Worm (Caenorhabditis elegans) whole organism, L2 larva: Measurements from ENCODE around the gene etr-1.

Experiments used
- C34F6.9 ChIP-seq: fragments of 150-350 bp; optimal IDR thresholded peaks from 2 replicates; lab custom pipeline; 2014; ENCODE audit warnings: missing biosample characterization, missing genetic modification characterization
- F13H6.1 ChIP-seq: sonication (generic microtip); optimal IDR thresholded peaks from 2 replicates; lab custom pipeline; 2016; ENCODE audit warnings: missing genetic modification characterization, missing compliant biosample characterization
- R02D3.7 ChIP-seq: fragments of 150-350 bp; optimal IDR thresholded peaks from 2 replicates; lab custom pipeline; 2014; ENCODE audit warnings: missing biosample characterization, missing genetic modification characterization
- Y55F3AM.14 ChIP-seq: fragments of 200-800 bp; sonication (Bioruptor generic); optimal IDR thresholded peaks from 2 replicates; lab custom pipeline; 2018; ENCODE audit warnings: mild to moderate bottlenecking, missing genetic modification characterization, missing compliant biosample characterization
- ZK546.5 ChIP-seq: sonication (generic microtip); optimal IDR thresholded peaks from 2 replicates; lab custom pipeline; 2017; ENCODE audit warnings: missing biosample characterization, missing genetic modification characterization
- alr-1 ChIP-seq: fragments of 150-350 bp; optimal IDR thresholded peaks from 2 replicates; lab custom pipeline; 2014; ENCODE audit warnings: missing biosample characterization, missing genetic modification characterization
- aly-2 ChIP-seq: fragments of 150-350 bp; optimal IDR thresholded peaks from 2 replicates; lab custom pipeline; 2014; ENCODE audit warnings: missing biosample characterization, missing genetic modification characterization
- ama-1 ChIP-seq: fragments of 150-350 bp; optimal IDR thresholded peaks from 2 replicates; lab custom pipeline; 2018; ENCODE audit warnings: inconsistent platforms
- ceh-16 ChIP-seq: fragments of 150-350 bp; optimal IDR thresholded peaks from 2 replicates; lab custom pipeline; 2014; ENCODE audit warnings: missing biosample characterization, missing genetic modification characterization
- ceh-82 ChIP-seq: fragments of 150-350 bp; optimal IDR thresholded peaks from 2 replicates; lab custom pipeline; 2014; ENCODE audit warnings: missing biosample characterization, missing genetic modification characterization
- crh-2 ChIP-seq: sonication (generic microtip); optimal IDR thresholded peaks from 2 replicates; lab custom pipeline; 2017; ENCODE audit warnings: missing biosample characterization, missing genetic modification characterization
- dmd-4 ChIP-seq: sonication (generic microtip); optimal IDR thresholded peaks from 2 replicates; lab custom pipeline; 2017; ENCODE audit warnings: missing biosample characterization, missing genetic modification characterization
- egl-27 ChIP-seq: sonication (generic microtip); optimal IDR thresholded peaks from 3 replicates; lab custom pipeline; 2017; ENCODE audit warnings: missing biosample characterization, missing genetic modification reagents, missing genetic modification characterization
- elt-1 ChIP-seq: fragments of 150-350 bp; optimal IDR thresholded peaks from 2 replicates; lab custom pipeline; 2014; ENCODE audit warnings: missing biosample characterization, missing genetic modification characterization
- elt-3 ChIP-seq: sonication (generic microtip); optimal IDR thresholded peaks from 2 replicates; lab custom pipeline; 2017; ENCODE audit warnings: missing biosample characterization, missing genetic modification characterization
- fos-1 ChIP-seq: fragments of 150-350 bp; optimal IDR thresholded peaks from 2 replicates; lab custom pipeline; 2014; ENCODE audit warnings: missing biosample characterization, missing genetic modification characterization
- gmeb-1 ChIP-seq: fragments of 150-350 bp; optimal IDR thresholded peaks from 2 replicates; lab custom pipeline; 2014; ENCODE audit warnings: missing biosample characterization, missing genetic modification characterization
- lin-11 ChIP-seq: fragments of 150-350 bp; sonication (generic microtip); optimal IDR thresholded peaks from 2 replicates; lab custom pipeline; 2014; ENCODE audit warnings: missing biosample characterization, missing genetic modification characterization, inconsistent platforms, mixed read lengths
- lin-13 ChIP-seq: fragments of 150-350 bp; optimal IDR thresholded peaks from 2 replicates; lab custom pipeline; 2014; ENCODE audit warnings: missing biosample characterization, missing genetic modification reagents, missing genetic modification characterization
- lin-39 ChIP-seq: fragments of 150-350 bp; optimal IDR thresholded peaks from 2 replicates; lab custom pipeline; 2014; ENCODE audit warnings: missing biosample characterization, missing genetic modification reagents, missing genetic modification characterization
- lsy-2 ChIP-seq, 2 experiments: fragments of 150-350 bp in 1 of 2; sonication (generic microtip) in 1 of 2; optimal IDR thresholded peaks; 2 replicates each; lab custom pipeline; 2014 to 2017; ENCODE audit warnings: missing biosample characterization in 2 of 2, missing genetic modification characterization in 2 of 2
- mab-5 ChIP-seq: fragments of 150-350 bp; optimal IDR thresholded peaks from 2 replicates; lab custom pipeline; 2014; ENCODE audit warnings: missing biosample characterization, missing genetic modification characterization
- mbf-1 ChIP-seq: sonication (generic microtip); optimal IDR thresholded peaks from 2 replicates; lab custom pipeline; 2017; ENCODE audit warnings: missing biosample characterization, missing genetic modification characterization
- mdl-1 ChIP-seq, 2 experiments: fragments of 150-350 bp in 1 of 2; sonication (generic microtip) in 1 of 2; optimal IDR thresholded peaks; 2 replicates each; lab custom pipeline; 2017; ENCODE audit warnings: missing biosample characterization in 2 of 2, missing genetic modification characterization in 2 of 2
- nhr-11 ChIP-seq: fragments of 150-350 bp; optimal IDR thresholded peaks from 2 replicates; lab custom pipeline; 2014; ENCODE audit warnings: missing biosample characterization, missing genetic modification characterization
- nhr-12 ChIP-seq: fragments of 150-350 bp; optimal IDR thresholded peaks from 2 replicates; lab custom pipeline; 2014; ENCODE audit warnings: missing biosample characterization, missing genetic modification characterization
- nhr-21 ChIP-seq: fragments of 150-350 bp; optimal IDR thresholded peaks from 2 replicates; lab custom pipeline; 2014; ENCODE audit warnings: missing biosample characterization, missing genetic modification characterization
- nhr-23 ChIP-seq: fragments of 150-350 bp; optimal IDR thresholded peaks from 2 replicates; lab custom pipeline; 2014; ENCODE audit warnings: missing biosample characterization, missing genetic modification reagents, missing genetic modification characterization
- nhr-237 ChIP-seq: fragments of 150-350 bp; optimal IDR thresholded peaks from 2 replicates; lab custom pipeline; 2014; ENCODE audit warnings: missing biosample characterization, missing genetic modification characterization
- nhr-25 ChIP-seq: fragments of 150-350 bp; sonication (generic microtip); optimal IDR thresholded peaks from 3 replicates; lab custom pipeline; 2014; ENCODE audit warnings: missing biosample characterization, missing genetic modification characterization
- nhr-6 ChIP-seq: fragments of 150-350 bp; optimal IDR thresholded peaks from 2 replicates; lab custom pipeline; 2014; ENCODE audit warnings: missing biosample characterization, missing genetic modification characterization
- nhr-77 ChIP-seq: fragments of 150-350 bp; optimal IDR thresholded peaks from 2 replicates; lab custom pipeline; 2014; ENCODE audit warnings: missing biosample characterization, missing genetic modification characterization
- peb-1 ChIP-seq: fragments of 150-350 bp; optimal IDR thresholded peaks from 2 replicates; lab custom pipeline; 2014; ENCODE audit warnings: missing biosample characterization, missing genetic modification characterization
- sem-4 ChIP-seq: fragments of 150-350 bp; optimal IDR thresholded peaks from 2 replicates; lab custom pipeline; 2014; ENCODE audit warnings: missing biosample characterization, missing genetic modification reagents, missing genetic modification characterization
- skn-1 ChIP-seq: sonication (generic microtip); optimal IDR thresholded peaks from 2 replicates; lab custom pipeline; 2017; ENCODE audit warnings: missing biosample characterization, missing genetic modification characterization
- sma-3 ChIP-seq: sonication (generic microtip); optimal IDR thresholded peaks from 2 replicates; lab custom pipeline; 2016; ENCODE audit warnings: missing genetic modification reagents, missing genetic modification characterization, missing compliant biosample characterization
- sma-9 ChIP-seq, 2 experiments: fragments of 150-350 bp in 1 of 2; sonication (generic microtip) in 1 of 2; optimal IDR thresholded peaks; 2 replicates each; lab custom pipeline; 2014 to 2016; ENCODE audit warnings: missing genetic modification characterization in 2 of 2, mild to moderate bottlenecking in 1 of 2, missing biosample characterization in 1 of 2, missing compliant biosample characterization in 1 of 2, missing genetic modification reagents in 1 of 2, moderate library complexity in 1 of 2
- snpc-4 ChIP-seq: fragments of 150-350 bp; optimal IDR thresholded peaks from 2 replicates; lab custom pipeline; 2014; ENCODE audit warnings: missing biosample characterization, missing genetic modification characterization
- unc-39 ChIP-seq: fragments of 150-350 bp; optimal IDR thresholded peaks from 2 replicates; lab custom pipeline; 2014; ENCODE audit warnings: missing biosample characterization, missing genetic modification characterization
- unc-55 ChIP-seq: fragments of 150-350 bp; sonication (generic microtip); optimal IDR thresholded peaks from 3 replicates; lab custom pipeline; 2014; ENCODE audit warnings: missing biosample characterization, missing genetic modification reagents, missing genetic modification characterization
- unc-62 ChIP-seq: fragments of 150-350 bp; optimal IDR thresholded peaks from 2 replicates; lab custom pipeline; 2014; ENCODE audit warnings: missing biosample characterization, missing genetic modification reagents, missing genetic modification characterization
- zag-1 ChIP-seq: fragments of 150-350 bp; optimal IDR thresholded peaks from 2 replicates; lab custom pipeline; 2014; ENCODE audit warnings: missing biosample characterization, missing genetic modification characterization
- ztf-1 ChIP-seq: fragments of 200-800 bp; sonication (Bioruptor generic); conservative IDR thresholded peaks from 2 replicates; pipeline ENCODE4 v1.3.6; 2022; ENCODE audit warnings: missing genetic modification characterization, missing compliant biosample characterization
- ztf-11 ChIP-seq: sonication (generic microtip); optimal IDR thresholded peaks from 2 replicates; lab custom pipeline; 2017; ENCODE audit warnings: missing biosample characterization, missing genetic modification characterization
- ztf-4 ChIP-seq: fragments of 150-350 bp; optimal IDR thresholded peaks from 2 replicates; lab custom pipeline; 2014; ENCODE audit warnings: missing biosample characterization, missing genetic modification characterization

The etr-1 gene

ce11 chrII:146933-147332 lies 15.2 kb upstream of the etr-1 start, which contains the start of gene T25D3.4:
TSS of gene T25D3.4 (plus strand) at chrII:147233.
- peak; percentile 14 for TF ChIP-seq unc-55 (GFP tag; lab: Kevin White, UChicago)
- no peak for TF ChIP-seq ztf-4 (tag; lab: Kevin White, UChicago)

ce11 chrII:151495-151894 lies 10.7 kb upstream of the etr-1 start:
- no peak for TF ChIP-seq Y55F3AM.14
- TF ChIP-seq lin-13 = no peak
- TF ChIP-seq dmd-4 (tag; lab: Kevin White, UChicago) = no peak
- no peak for TF ChIP-seq lin-39 (tag; lab: Kevin White, UChicago)

- no peak for TF ChIP-seq ceh-16 (tag; lab: Kevin White, UChicago)
- TF ChIP-seq elt-3 (tag; lab: Kevin White, UChicago) = no peak
- no peak for TF ChIP-seq nhr-237 (tag; lab: Kevin White, UChicago)
- no peak for TF ChIP-seq C34F6.9 (tag; lab: Kevin White, UChicago)
- no peak for TF ChIP-seq alr-1 (tag; lab: Kevin White, UChicago)
- no peak for TF ChIP-seq nhr-6 (tag; lab: Kevin White, UChicago)
- TF ChIP-seq zag-1 (tag; lab: Kevin White, UChicago) = no peak
- no peak for TF ChIP-seq lsy-2 (tag; optimal IDR thresholded peaks at IDR 0.05; lab: Kevin White, UChicago)
- TF ChIP-seq dmd-4 (tag; lab: Kevin White, UChicago) = no peak
- no peak for TF ChIP-seq lin-13
- no peak for TF ChIP-seq lin-11 (tag; lab: Kevin White, UChicago)
- no peak for TF ChIP-seq crh-2 (tag; lab: Kevin White, UChicago)
Measured at ce11 chrII:152283-152682, 9.9 kb upstream of the etr-1 start, which contains the start of gene T25D3.3. TSS of gene T25D3.3 (plus strand) at chrII:152583.

DNA sequence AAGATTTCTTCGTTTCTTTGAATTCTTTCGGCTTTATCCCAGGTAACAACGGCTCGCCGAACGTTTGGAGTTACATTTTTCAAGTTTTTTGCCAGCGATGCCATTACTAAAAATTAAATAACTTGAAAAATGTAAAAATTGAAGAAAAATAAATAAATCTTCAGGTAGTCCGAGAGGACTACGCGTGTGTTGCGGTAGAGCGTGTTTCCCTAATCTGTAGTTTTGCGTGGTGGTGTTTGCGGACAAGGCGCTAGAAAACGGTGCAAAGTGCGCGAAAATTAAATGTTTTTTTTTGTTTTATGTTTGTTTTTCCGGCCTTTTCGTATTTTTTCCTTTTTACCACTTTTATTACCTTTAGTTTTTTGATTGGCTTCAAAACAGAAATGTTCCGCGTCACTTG lies 6.3 kb upstream of the etr-1 start, which contains the start of gene mrpl-28:
TSS of gene mrpl-28 (minus strand) at position 106 of the 400 bp plus-strand sequence.
- TF ChIP-seq ztf-11 = no peak
- no peak for TF ChIP-seq mbf-1
- TF ChIP-seq lin-39 (tag; lab: Kevin White, UChicago) = no peak
- TF ChIP-seq mab-5 (tag; lab: Kevin White, UChicago) = peak; percentile 95
- TF ChIP-seq nhr-12 (tag; lab: Kevin White, UChicago) = no peak
- peak; percentile 64 for TF ChIP-seq zag-1 (tag; lab: Kevin White, UChicago)
- peak; percentile 90 for TF ChIP-seq nhr-25 (tag; lab: Kevin White, UChicago)
- no peak for TF ChIP-seq dmd-4 (tag; lab: Kevin White, UChicago)
- no peak for TF ChIP-seq aly-2 (tag; lab: Kevin White, UChicago)
- no peak for TF ChIP-seq ztf-1 (GFP tag; lab: Robert Waterston, UW)
- TF ChIP-seq sma-9 (GFP tag; optimal IDR thresholded peaks at IDR 0.05; lab: Kevin White, UChicago) = peak; percentile 95
- TF ChIP-seq sma-9 (tag; optimal IDR thresholded peaks at IDR 0.05; lab: Kevin White, UChicago) = no peak
- no peak for TF ChIP-seq ceh-16 (tag; lab: Kevin White, UChicago)
- TF ChIP-seq alr-1 (tag; lab: Kevin White, UChicago) = no peak
- TF ChIP-seq nhr-23 (tag; lab: Kevin White, UChicago) = no peak
- TF ChIP-seq sem-4 (tag; lab: Kevin White, UChicago) = peak; percentile 86
- TF ChIP-seq lsy-2 (tag; optimal IDR thresholded peaks at IDR 0.05; lab: Kevin White, UChicago) = peak; percentile 90 to 95
- TF ChIP-seq peb-1 (tag; lab: Kevin White, UChicago) = no peak
- peak; percentile 78 for TF ChIP-seq fos-1 (tag; lab: Kevin White, UChicago)
- TF ChIP-seq elt-3 (tag; lab: Kevin White, UChicago) = no peak
- peak; percentile 73 for TF ChIP-seq R02D3.7 (tag; lab: Kevin White, UChicago)
- TF ChIP-seq snpc-4 (tag; lab: Kevin White, UChicago) = peak; percentile 81
- TF ChIP-seq ama-1 (lab: Kevin White, UChicago) = peak; percentile 57
- peak; percentile 91 for TF ChIP-seq nhr-21 (tag; lab: Kevin White, UChicago)
- TF ChIP-seq crh-2 (tag; lab: Kevin White, UChicago) = peak; percentile 95
- peak; percentile 52 for TF ChIP-seq nhr-237 (tag; lab: Kevin White, UChicago)
- peak; percentile 93 for TF ChIP-seq F13H6.1 (tag; lab: Kevin White, UChicago)
- peak; percentile 95 for TF ChIP-seq sma-3
- peak; percentile 95 for TF ChIP-seq lin-13
- TF ChIP-seq Y55F3AM.14 = peak; percentile 60
- TF ChIP-seq unc-55 (GFP tag; lab: Kevin White, UChicago) = peak; percentile 98
- no peak for TF ChIP-seq elt-1 (tag; lab: Kevin White, UChicago)
- TF ChIP-seq unc-62 (GFP tag; lab: Kevin White, UChicago) = peak; percentile 64
- TF ChIP-seq mdl-1 (tag; optimal IDR thresholded peaks at IDR 0.05; lab: Kevin White, UChicago) = peak in 1 of 2 experiments; percentile 26
- peak; percentile 90 for TF ChIP-seq nhr-6 (tag; lab: Kevin White, UChicago)
- TF ChIP-seq skn-1 = no peak
- peak; percentile 86 for TF ChIP-seq ztf-4 (tag; lab: Kevin White, UChicago)
- TF ChIP-seq nhr-77 (tag; lab: Kevin White, UChicago) = peak; percentile 29
- peak; percentile 96 for TF ChIP-seq lin-11 (tag; lab: Kevin White, UChicago)
- no peak for TF ChIP-seq nhr-11 (tag; lab: Kevin White, UChicago)
- peak; percentile 79 for TF ChIP-seq ceh-82
- TF ChIP-seq gmeb-1 (tag; lab: Kevin White, UChicago) = peak; percentile 97
- TF ChIP-seq unc-39 (tag; lab: Kevin White, UChicago) = no peak
- peak; percentile 92 for TF ChIP-seq egl-27
- TF ChIP-seq ZK546.5 (tag; lab: Kevin White, UChicago) = peak; percentile 55
